Fruit fly (Drosophila melanogaster): Measurements from ENCODE around the gene Mrm2.
A peak's percentile ranks its signal among the peaks of the same experiment; 100 is the strongest.

The Mrm2 gene

DNA sequence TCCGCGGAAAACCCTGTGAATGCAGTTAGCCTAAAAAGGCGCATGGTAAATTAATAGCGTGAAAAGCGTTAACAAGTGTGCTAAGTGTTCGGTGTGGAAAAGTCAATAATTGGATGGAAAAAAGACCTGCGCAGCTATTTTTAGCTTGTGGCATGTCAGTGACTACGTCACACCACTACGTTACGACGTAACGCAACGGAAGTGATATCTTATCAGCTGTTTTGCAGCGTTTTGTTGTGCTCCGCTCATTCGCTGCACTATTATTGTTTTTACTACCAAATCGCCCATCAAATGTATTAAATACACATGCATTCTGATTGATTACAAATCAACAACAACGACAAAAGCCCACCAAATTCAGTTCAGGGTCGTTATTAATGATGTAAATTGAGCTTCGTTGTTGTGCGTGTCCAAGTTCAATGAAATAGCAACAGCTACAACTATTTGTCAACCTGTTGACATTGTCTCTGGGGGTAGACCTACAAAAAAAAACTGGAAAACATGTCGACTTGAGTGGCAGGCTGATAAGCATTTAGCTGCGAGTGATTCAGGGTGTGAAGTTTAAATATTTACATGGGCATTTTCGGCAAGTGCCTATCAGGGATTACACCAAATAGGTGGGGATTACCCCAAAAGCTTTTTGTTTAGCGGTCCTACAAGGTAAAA is 13.7 kb upstream of the Mrm2 start:
- TF ChIP-seq brk (GFP tag; optimal IDR thresholded peaks at IDR 0.05) (no peak), dl (GFP tag; optimal IDR thresholded peaks at IDR 0.05; ENCODE audit: insufficient read depth in 1 of 2, partially characterized antibody in 2 of 2) (no peak), OdsH (GFP tag; optimal IDR thresholded peaks at IDR 0.05) (no peak), Rel (GFP tag; optimal IDR thresholded peaks at IDR 0.05) (no peak), Rel (tag; optimal IDR thresholded peaks at IDR 0.05) (peak; percentile 79), br (GFP tag; optimal IDR thresholded peaks at IDR 0.05) (no peak), Abd-B (GFP tag; optimal IDR thresholded peaks at IDR 0.05) (no peak)

DNA sequence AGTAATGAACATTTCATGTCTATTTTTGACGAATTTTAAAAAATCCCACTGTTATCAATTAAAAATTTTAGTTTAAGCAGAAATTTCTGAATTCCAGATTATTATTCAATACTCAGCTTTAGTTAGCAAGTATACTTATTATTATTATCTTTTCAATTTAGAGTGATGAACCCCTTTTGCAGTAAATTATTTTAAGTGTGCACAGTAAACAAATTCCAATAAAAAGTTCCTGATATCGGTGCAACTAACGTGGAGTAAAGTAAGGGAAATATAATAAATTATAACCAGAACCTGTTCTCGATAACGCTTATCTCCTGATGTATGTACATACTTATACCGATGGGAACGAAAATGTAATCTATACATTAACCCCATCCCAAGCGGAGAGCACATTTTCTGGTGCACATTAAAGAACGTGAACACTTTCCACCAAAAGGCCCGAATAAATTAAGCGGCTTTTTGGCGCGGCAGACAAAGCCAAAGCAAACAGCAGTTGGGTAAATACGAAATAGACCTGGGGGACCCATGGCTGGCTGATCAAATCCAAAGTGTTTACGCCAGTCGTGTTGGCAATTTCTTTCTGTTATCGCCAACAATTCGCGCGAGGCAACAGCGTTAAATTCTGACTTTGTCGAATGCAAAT is 3.3 kb upstream of the Mrm2 start:
- peak; percentile 67 for TF ChIP-seq sage (GFP tag; optimal IDR thresholded peaks at IDR 0.05)
- TF ChIP-seq foxo (GFP tag; optimal IDR thresholded peaks at IDR 0.05), result peak; percentile 62 to 84
- TF ChIP-seq Jra (GFP tag; optimal IDR thresholded peaks at IDR 0.05), result peak; percentile 81
- peak; percentile 52 for TF ChIP-seq dsf (GFP tag; optimal IDR thresholded peaks at IDR 0.05; ENCODE audit: borderline replicate concordance)
- no peak for TF ChIP-seq Abd-B (GFP tag; optimal IDR thresholded peaks at IDR 0.05)
- TF ChIP-seq Hr83 (GFP tag; optimal IDR thresholded peaks at IDR 0.05; ENCODE audit: poor library complexity, severe bottlenecking), result peak; percentile 99
- TF ChIP-seq br (GFP tag; optimal IDR thresholded peaks at IDR 0.05), result peak; percentile 88
- peak; percentile 82 for TF ChIP-seq CG32264 (GFP tag; optimal IDR thresholded peaks at IDR 0.05)
- peak; percentile 90 for TF ChIP-seq rgr (GFP tag; optimal IDR thresholded peaks at IDR 0.05)
- TF ChIP-seq dmrt93B (GFP tag; optimal IDR thresholded peaks at IDR 0.05), result no peak
- TF ChIP-seq brk (GFP tag; optimal IDR thresholded peaks at IDR 0.05), result peak; percentile 81
- TF ChIP-seq woc (GFP tag; optimal IDR thresholded peaks at IDR 0.05), result no peak
- TF ChIP-seq Dfd (GFP tag; optimal IDR thresholded peaks at IDR 0.05), result no peak
- no peak for TF ChIP-seq Dif (GFP tag; optimal IDR thresholded peaks at IDR 0.05; ENCODE audit: partially characterized antibody)
- peak; percentile 78 for TF ChIP-seq jim (GFP tag; optimal IDR thresholded peaks at IDR 0.05)
- peak; percentile 66 for TF ChIP-seq psq (GFP tag; optimal IDR thresholded peaks at IDR 0.05)
- peak; percentile 28 for TF ChIP-seq CG9705 (GFP tag; optimal IDR thresholded peaks at IDR 0.05)
- TF ChIP-seq sv (GFP tag; optimal IDR thresholded peaks at IDR 0.05), result no peak
- TF ChIP-seq fru (GFP tag; optimal IDR thresholded peaks at IDR 0.05), result peak; percentile 74
- TF ChIP-seq ey (GFP tag; optimal IDR thresholded peaks at IDR 0.05), result peak; percentile 38
- TF ChIP-seq usp (GFP tag; optimal IDR thresholded peaks at IDR 0.05), result no peak
- peak; percentile 13 for TF ChIP-seq GATAd (GFP tag; optimal IDR thresholded peaks at IDR 0.05)
- TF ChIP-seq N (GFP tag; optimal IDR thresholded peaks at IDR 0.05), result no peak
- peak; percentile 90 for TF ChIP-seq Hnf4 (GFP tag; optimal IDR thresholded peaks at IDR 0.05)
- TF ChIP-seq Sp1 (GFP tag; optimal IDR thresholded peaks at IDR 0.05), result peak; percentile 67
- TF ChIP-seq OdsH (GFP tag; optimal IDR thresholded peaks at IDR 0.05), result peak; percentile 90
- TF ChIP-seq h (GFP tag; optimal IDR thresholded peaks at IDR 0.05), result peak; percentile 90
- TF ChIP-seq tai (GFP tag; optimal IDR thresholded peaks at IDR 0.05), result no peak
- TF ChIP-seq Myc (optimal IDR thresholded peaks at IDR 0.05), result no peak
- peak; percentile 76 for TF ChIP-seq Rel (GFP tag; optimal IDR thresholded peaks at IDR 0.05)
- TF ChIP-seq Rel (tag; optimal IDR thresholded peaks at IDR 0.05), result peak; percentile 76

DNA sequence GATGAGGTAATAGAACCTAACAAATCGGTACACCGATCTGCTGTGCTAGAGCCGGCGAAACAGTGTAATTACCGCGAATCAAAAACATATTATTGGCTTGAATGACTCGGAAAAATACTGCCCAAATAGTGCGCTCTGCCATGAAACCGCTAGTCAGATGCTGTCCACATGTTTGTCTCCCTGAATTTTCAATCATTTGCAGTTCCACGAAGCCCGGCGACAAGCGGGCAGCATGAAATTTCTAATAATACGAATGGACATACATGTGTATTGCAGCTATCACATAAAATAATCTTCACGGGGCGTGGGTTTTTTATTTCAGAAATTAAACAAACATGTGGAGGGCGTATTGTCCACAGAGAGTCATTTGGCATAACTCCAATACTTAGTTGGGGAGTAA is 2.5 kb upstream of the Mrm2 start:
- no peak for TF ChIP-seq Mio (GFP tag; optimal IDR thresholded peaks at IDR 0.05)
- TF ChIP-seq br (GFP tag; optimal IDR thresholded peaks at IDR 0.05), result no peak
- TF ChIP-seq Vsx2 (GFP tag; optimal IDR thresholded peaks at IDR 0.05; ENCODE audit: partially characterized antibody), result no peak
- TF ChIP-seq HLH106 (tag; optimal IDR thresholded peaks at IDR 0.05), result no peak
- no peak for TF ChIP-seq GATAd (GFP tag; optimal IDR thresholded peaks at IDR 0.05)
- no peak for TF ChIP-seq fru (GFP tag; optimal IDR thresholded peaks at IDR 0.05)
- no peak for TF ChIP-seq Sp1 (GFP tag; optimal IDR thresholded peaks at IDR 0.05)
- TF ChIP-seq foxo (GFP tag; optimal IDR thresholded peaks at IDR 0.05), result no peak
- no peak for TF ChIP-seq Hr78 (GFP tag; optimal IDR thresholded peaks at IDR 0.05)
- TF ChIP-seq Abd-B (GFP tag; optimal IDR thresholded peaks at IDR 0.05), result no peak
- TF ChIP-seq pan (optimal IDR thresholded peaks at IDR 0.05), result no peak
- TF ChIP-seq rgr (GFP tag; optimal IDR thresholded peaks at IDR 0.05), result no peak
- TF ChIP-seq ey (GFP tag; optimal IDR thresholded peaks at IDR 0.05), result no peak
- TF ChIP-seq Myc (optimal IDR thresholded peaks at IDR 0.05), result no peak
- no peak for TF ChIP-seq CG9705 (GFP tag; optimal IDR thresholded peaks at IDR 0.05)
